Fruit fly (Drosophila melanogaster) whole organism, wandering third instar larva: ENCODE data around the gene prtp.

Experiments
- Abd-B ChIP-seq: fragments of >200 bp; optimal IDR thresholded peaks from 2 replicates; lab custom pipeline; 2017; ENCODE audit warnings: missing biosample characterization, missing genetic modification characterization
- CG32264 ChIP-seq: fragments of 200-800 bp; sonication (Bioruptor generic); optimal IDR thresholded peaks from 2 replicates; lab custom pipeline; 2016; ENCODE audit warnings: missing biosample characterization, missing genetic modification characterization
- CrebA ChIP-seq: fragments of 200-800 bp; sonication (Bioruptor generic); optimal IDR thresholded peaks from 2 replicates; lab custom pipeline; 2016; ENCODE audit warnings: missing biosample characterization, mild to moderate bottlenecking, missing genetic modification characterization, borderline replicate concordance
- Dfd ChIP-seq: fragments of >200 bp; optimal IDR thresholded peaks from 2 replicates; lab custom pipeline; 2017; ENCODE audit warnings: missing biosample characterization, missing genetic modification characterization
- Dif ChIP-seq: fragments of 200-275, 200-300 bp; sonication (Bioruptor generic); optimal IDR thresholded peaks from 2 replicates; lab custom pipeline; 2018; ENCODE audit warnings: missing biosample characterization, missing genetic modification characterization; ENCODE audit not compliant: partially characterized antibody
- Hnf4 ChIP-seq: fragments of 200-800 bp; sonication (Bioruptor generic); optimal IDR thresholded peaks from 2 replicates; lab custom pipeline; 2016; ENCODE audit warnings: missing biosample characterization, mild to moderate bottlenecking, missing genetic modification characterization
- Hr78 ChIP-seq: fragments of >200 bp; optimal IDR thresholded peaks from 2 replicates; lab custom pipeline; 2017; ENCODE audit warnings: missing biosample characterization, missing genetic modification characterization
- Hr83 ChIP-seq: fragments of 200-300 bp; sonication (Bioruptor generic); optimal IDR thresholded peaks from 2 replicates; lab custom pipeline; 2016; ENCODE audit warnings: missing biosample characterization, mild to moderate bottlenecking, missing genetic modification characterization, moderate library complexity; ENCODE audit not compliant: poor library complexity, severe bottlenecking
- Jra ChIP-seq: sonication (Bioruptor generic); optimal IDR thresholded peaks from 2 replicates; lab custom pipeline; 2016; ENCODE audit warnings: missing biosample characterization, missing genetic modification characterization
- N ChIP-seq: fragments of >200 bp; optimal IDR thresholded peaks from 2 replicates; lab custom pipeline; 2018; ENCODE audit warnings: missing biosample characterization, missing external identifiers, missing genetic modification characterization
- OdsH ChIP-seq: fragments of 200-800 bp; sonication (Bioruptor generic); optimal IDR thresholded peaks from 2 replicates; lab custom pipeline; 2016; ENCODE audit warnings: missing biosample characterization, mild to moderate bottlenecking, missing genetic modification characterization
- Rel ChIP-seq, 2 experiments: fragments of 200-800 bp; sonication (Bioruptor generic) in 1 of 2; optimal IDR thresholded peaks; 2 replicates in 1 of 2; 3 replicates in 1 of 2; lab custom pipeline; 2016 to 2019; ENCODE audit warnings: mild to moderate bottlenecking in 2 of 2, missing biosample characterization in 2 of 2, missing genetic modification characterization in 2 of 2, moderate library complexity in 1 of 2
- Sp1 ChIP-seq: fragments of 200-800 bp; sonication (Bioruptor generic); optimal IDR thresholded peaks from 3 replicates; lab custom pipeline; 2019; ENCODE audit warnings: missing biosample characterization, mild to moderate bottlenecking, missing genetic modification characterization, moderate library complexity
- Vsx2 ChIP-seq: fragments of 200-300, 225-300 bp; sonication (Bioruptor generic); optimal IDR thresholded peaks from 2 replicates; lab custom pipeline; 2018; ENCODE audit warnings: missing biosample characterization, missing genetic modification characterization; ENCODE audit not compliant: partially characterized antibody
- brk ChIP-seq: fragments of 200-800 bp; sonication (Bioruptor generic); optimal IDR thresholded peaks from 2 replicates; lab custom pipeline; 2016; ENCODE audit warnings: missing biosample characterization, mild to moderate bottlenecking, missing genetic modification characterization
- dl ChIP-seq, 2 experiments: fragments of 175-275, 200-275 bp in 1 of 2; fragments of 200-275 bp in 1 of 2; sonication (Bioruptor generic); optimal IDR thresholded peaks; lab custom pipeline; 2018; ENCODE audit warnings: mild to moderate bottlenecking in 2 of 2, missing biosample characterization in 2 of 2, missing genetic modification characterization in 2 of 2, moderate library complexity in 2 of 2; ENCODE audit not compliant: partially characterized antibody in 2 of 2, insufficient read depth in 1 of 2
- dmrt93B ChIP-seq: fragments of 200-800 bp; sonication (Bioruptor generic); optimal IDR thresholded peaks from 2 replicates; lab custom pipeline; 2018; ENCODE audit warnings: missing biosample characterization, mild to moderate bottlenecking, missing genetic modification characterization
- foxo ChIP-seq, 2 experiments: fragments of 200-800 bp; sonication (Bioruptor generic); optimal IDR thresholded peaks; 2 replicates in 1 of 2; 3 replicates in 1 of 2; lab custom pipeline; 2016 to 2017; ENCODE audit warnings: missing biosample characterization in 2 of 2, missing genetic modification characterization in 2 of 2
- fru ChIP-seq: fragments of 200-800 bp; sonication (Bioruptor generic); optimal IDR thresholded peaks from 3 replicates; lab custom pipeline; 2016; ENCODE audit warnings: missing biosample characterization, mild to moderate bottlenecking, missing genetic modification characterization
- h ChIP-seq: fragments of 200-800 bp; sonication (Bioruptor generic); optimal IDR thresholded peaks from 3 replicates; lab custom pipeline; 2016; ENCODE audit warnings: missing biosample characterization, mild to moderate bottlenecking, missing genetic modification characterization
- jim ChIP-seq: fragments of 175-275, 200-325 bp; sonication (Bioruptor generic); optimal IDR thresholded peaks from 2 replicates; lab custom pipeline; 2016; ENCODE audit warnings: missing biosample characterization, mild to moderate bottlenecking, missing genetic modification characterization
- psq ChIP-seq: fragments of 200-800 bp; sonication (Bioruptor generic); optimal IDR thresholded peaks from 3 replicates; lab custom pipeline; 2017; ENCODE audit warnings: missing biosample characterization, mild to moderate bottlenecking, missing genetic modification characterization, moderate library complexity
- rgr ChIP-seq: fragments of 200-800 bp; sonication (Bioruptor generic); optimal IDR thresholded peaks from 3 replicates; lab custom pipeline; 2016; ENCODE audit warnings: missing biosample characterization, mild to moderate bottlenecking, missing genetic modification characterization
- sage ChIP-seq: fragments of 200-800 bp; sonication (Bioruptor generic); optimal IDR thresholded peaks from 2 replicates; lab custom pipeline; 2016; ENCODE audit warnings: missing biosample characterization, mild to moderate bottlenecking, missing genetic modification characterization
- tai ChIP-seq: sonication (Bioruptor generic); optimal IDR thresholded peaks from 2 replicates; lab custom pipeline; 2016; ENCODE audit warnings: missing biosample characterization, missing genetic modification characterization
- woc ChIP-seq: sonication (Bioruptor generic); optimal IDR thresholded peaks from 2 replicates; lab custom pipeline; 2016; ENCODE audit warnings: missing biosample characterization, mild to moderate bottlenecking, missing genetic modification characterization

The prtp gene

dm6 chrX:11695883-11696211, 20.7 kb upstream of the prtp start:
- TF ChIP-seq N (GFP tag; lab: Kevin White, UChicago) (no peak), OdsH (GFP tag; lab: Kevin White, UChicago) (no peak), Sp1 (GFP tag; lab: Kevin White, UChicago) (no peak), Dif (GFP tag; lab: Kevin White, UChicago) (no peak), woc (no peak), Hnf4 (GFP tag; lab: Kevin White, UChicago) (no peak), Hr83 (GFP tag; lab: Kevin White, UChicago) (no peak), sage (GFP tag; lab: Kevin White, UChicago) (no peak)

DNA sequence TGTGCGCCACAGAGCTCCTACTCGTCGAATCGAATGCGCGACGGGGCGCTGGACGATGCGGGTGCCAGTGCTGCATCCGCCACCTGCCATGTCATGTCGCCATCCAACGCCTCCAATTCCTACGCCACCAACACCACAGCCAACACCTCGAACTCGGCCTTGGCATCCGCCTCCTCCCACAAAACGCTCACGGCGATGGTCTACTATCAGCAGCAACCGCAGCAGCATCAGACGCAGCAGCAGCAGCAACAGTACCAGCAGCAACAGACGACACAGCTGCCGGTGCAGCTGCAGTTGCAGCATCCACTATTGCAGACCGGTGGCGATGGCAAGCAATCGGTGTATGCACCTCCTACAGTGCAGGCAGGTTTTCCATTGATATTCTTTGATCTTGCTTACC, 15.8 kb upstream of the prtp start:
- TF ChIP-seq fru (GFP tag; lab: Kevin White, UChicago) (no peak), Dfd (GFP tag; lab: Kevin White, UChicago) (peak; percentile 85)

DNA sequence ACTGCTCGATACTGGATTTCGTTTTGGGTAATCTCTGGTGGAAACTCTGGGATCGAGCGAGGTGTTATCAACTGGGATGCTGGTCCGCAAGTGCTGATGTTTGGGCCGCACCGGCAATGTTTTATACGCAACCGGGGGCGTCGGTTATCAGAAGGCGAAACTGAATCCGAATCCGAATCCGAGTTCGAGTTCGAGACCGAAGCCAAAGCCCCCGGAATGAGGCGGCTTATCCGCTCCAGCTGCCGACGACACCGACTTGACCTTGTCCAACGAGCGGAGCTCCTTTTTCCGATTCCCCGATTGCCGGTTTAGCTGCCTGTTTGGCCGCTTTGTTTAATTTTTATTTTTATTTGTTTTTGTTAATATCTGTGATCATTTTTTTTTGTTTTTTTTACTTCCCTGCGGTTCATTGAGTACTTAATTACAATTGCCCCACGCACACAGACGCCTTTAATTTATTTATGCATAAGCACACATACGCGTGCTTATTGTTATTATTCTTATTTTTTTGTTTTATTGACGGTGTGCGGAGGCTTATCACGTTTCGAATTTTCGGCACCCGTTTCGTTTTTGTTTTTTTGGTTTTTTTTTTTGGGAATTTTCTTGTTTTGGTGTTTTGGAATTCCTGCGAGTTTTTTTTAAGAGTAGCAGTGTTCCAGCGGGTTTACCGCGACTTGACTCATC, 11.5 kb upstream of the prtp start, which contains the start of gene CG2444:
TSS of gene CG2444 (minus strand) at position 372 of the 684 bp plus-strand sequence.
- TF ChIP-seq Rel (GFP tag; optimal IDR thresholded peaks at IDR 0.05; lab: Kevin White, UChicago) (peak; percentile 33), Rel (tag; optimal IDR thresholded peaks at IDR 0.05; lab: Kevin White, UChicago) (peak; percentile 48), N (GFP tag; lab: Kevin White, UChicago) (no peak), sage (GFP tag; lab: Kevin White, UChicago) (peak; percentile 7), Sp1 (GFP tag; lab: Kevin White, UChicago) (peak; percentile 52)

DNA sequence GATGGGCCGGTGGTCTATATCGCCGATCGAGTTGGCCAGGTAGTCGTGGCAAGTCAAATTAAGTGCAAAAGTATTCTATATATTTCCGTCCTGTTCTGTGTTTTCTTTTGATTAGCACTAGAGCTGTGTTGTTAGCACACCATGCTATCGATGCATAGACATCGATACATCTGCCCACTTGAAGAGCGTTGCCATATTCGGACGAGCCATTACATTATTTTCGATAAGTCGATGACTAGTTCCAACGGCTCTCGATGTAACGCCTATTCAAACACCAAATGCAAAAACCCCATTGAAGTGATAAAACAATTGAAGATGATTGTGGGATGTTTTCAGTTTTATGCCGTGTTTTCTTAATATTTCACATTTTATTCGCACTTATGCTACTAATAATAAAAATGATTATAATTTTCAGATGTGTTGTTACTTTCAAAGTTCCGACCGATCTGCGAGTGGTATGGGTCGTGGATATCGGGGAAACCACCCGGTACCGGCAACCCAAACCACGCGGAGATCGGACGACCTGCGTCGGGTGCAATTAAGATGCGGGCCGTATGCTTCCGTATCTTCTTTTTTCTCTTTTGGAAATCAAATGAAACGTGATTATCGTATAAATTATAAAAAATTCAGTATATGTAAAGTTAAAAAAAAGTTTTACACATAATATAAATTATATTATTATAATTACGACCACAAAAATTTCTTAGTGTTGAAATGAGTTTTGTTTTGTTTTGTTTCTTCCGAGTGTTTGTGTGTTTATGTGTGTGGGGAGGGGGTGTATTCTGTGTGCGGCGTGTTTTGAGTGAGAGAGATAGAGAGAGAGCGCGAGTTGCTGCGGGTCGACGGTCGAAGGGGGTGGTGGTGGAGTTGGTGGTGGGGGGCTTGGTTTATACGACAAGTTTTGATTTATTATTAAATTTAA, 6.5 kb upstream of the prtp start, which contains the start of gene FucT6:
TSS of gene FucT6 (minus strand) at position 153 of the 922 bp plus-strand sequence.
- TF ChIP-seq jim, result peak; percentile 39
- peak; percentile 4 for TF ChIP-seq psq (GFP tag; lab: Kevin White, UChicago)
- no peak for TF ChIP-seq OdsH (GFP tag; lab: Kevin White, UChicago)
- peak; percentile 14 for TF ChIP-seq rgr
- peak; percentile 39 for TF ChIP-seq Jra (GFP tag; lab: Kevin White, UChicago)
- no peak for TF ChIP-seq Rel (GFP tag; optimal IDR thresholded peaks at IDR 0.05; lab: Kevin White, UChicago)
- peak; percentile 98 for TF ChIP-seq Rel (tag; optimal IDR thresholded peaks at IDR 0.05; lab: Kevin White, UChicago)
- TF ChIP-seq h (GFP tag; lab: Kevin White, UChicago), result peak; percentile 24
- TF ChIP-seq brk (GFP tag; lab: Kevin White, UChicago), result no peak
- peak; percentile 17 for TF ChIP-seq Sp1 (GFP tag; lab: Kevin White, UChicago)
- TF ChIP-seq Vsx2 (GFP tag; lab: Kevin White, UChicago), result no peak
- TF ChIP-seq foxo (GFP tag; optimal IDR thresholded peaks at IDR 0.05; lab: Kevin White, UChicago), result peak in 1 of 2 experiments; percentile 4

- TF ChIP-seq tai, result no peak
- TF ChIP-seq Hr78 (GFP tag; lab: Kevin White, UChicago), result peak; percentile 48
- TF ChIP-seq dmrt93B (GFP tag; lab: Kevin White, UChicago), result no peak
- peak; percentile 81 for TF ChIP-seq N (GFP tag; lab: Kevin White, UChicago)
- peak; percentile 15 for TF ChIP-seq Sp1 (GFP tag; lab: Kevin White, UChicago)
- TF ChIP-seq Rel (GFP tag; optimal IDR thresholded peaks at IDR 0.05; lab: Kevin White, UChicago), result peak; percentile 12
- TF ChIP-seq Rel (tag; optimal IDR thresholded peaks at IDR 0.05; lab: Kevin White, UChicago), result peak; percentile 59
- TF ChIP-seq psq (GFP tag; lab: Kevin White, UChicago), result peak; percentile 91
- peak; percentile 86 to 91 for TF ChIP-seq dl (GFP tag; optimal IDR thresholded peaks at IDR 0.05; lab: Kevin White, UChicago; ENCODE audit: insufficient read depth in 1 of 2, partially characterized antibody in 2 of 2)
- peak; percentile 25 for TF ChIP-seq Abd-B (GFP tag; lab: Kevin White, UChicago)
- TF ChIP-seq Dif (GFP tag; lab: Kevin White, UChicago), result peak; percentile 91
- TF ChIP-seq OdsH (GFP tag; lab: Kevin White, UChicago), result peak; percentile 29
- TF ChIP-seq rgr, result peak; percentile 26
- TF ChIP-seq Hr83 (GFP tag; lab: Kevin White, UChicago), result peak; percentile 47
- TF ChIP-seq CrebA (GFP tag; lab: Kevin White, UChicago), result no peak
- no peak for TF ChIP-seq CG32264 (GFP tag; lab: Kevin White, UChicago)
- TF ChIP-seq h (GFP tag; lab: Kevin White, UChicago), result peak; percentile 38
- TF ChIP-seq, all 38 proteins: peak for 12
These were observed 2.6 kb upstream of the prtp start for dm6 chrX:11713808-11714528.
